Fruit fly (Drosophila melanogaster) whole organism, adult: ENCODE measurements around the gene Larp4B.

Experiments used
- CG11617 ChIP-seq: fragments of 200-800 bp; sonication (Bioruptor generic); optimal IDR thresholded peaks from 2 replicates; lab custom pipeline; 2017; ENCODE audit warnings: mild to moderate bottlenecking, missing biosample characterization, missing genetic modification reagents, missing genetic modification characterization
- CG12768 ChIP-seq: fragments of 200-800 bp; sonication (Bioruptor generic); optimal IDR thresholded peaks from 2 replicates; lab custom pipeline; 2017; ENCODE audit warnings: missing biosample characterization, missing genetic modification characterization, mild to moderate bottlenecking, moderate library complexity, missing genetic modification reagents
- CG14711 ChIP-seq: fragments of 200-800 bp; sonication (Bioruptor generic); optimal IDR thresholded peaks from 2 replicates; lab custom pipeline; 2018; ENCODE audit warnings: missing biosample characterization, mild to moderate bottlenecking, missing genetic modification characterization, moderate library complexity
- CG1620 ChIP-seq: fragments of 200-800 bp; sonication (Bioruptor generic); optimal IDR thresholded peaks from 2 replicates; lab custom pipeline; 2016; ENCODE audit warnings: missing biosample characterization, missing genetic modification characterization
- CG33017 ChIP-seq: fragments of 200-800 bp; sonication (Bioruptor generic); optimal IDR thresholded peaks from 2 replicates; lab custom pipeline; 2018; ENCODE audit warnings: missing biosample characterization, mild to moderate bottlenecking, missing genetic modification characterization, moderate library complexity
- CG5204 ChIP-seq: fragments of 200-800 bp; sonication (Bioruptor generic); optimal IDR thresholded peaks from 2 replicates; lab custom pipeline; 2016; ENCODE audit warnings: missing biosample characterization, missing genetic modification characterization
- CG7045 ChIP-seq: fragments of 200-800 bp; sonication (Bioruptor generic); optimal IDR thresholded peaks from 2 replicates; lab custom pipeline; 2017; ENCODE audit warnings: missing biosample characterization, mild to moderate bottlenecking, missing genetic modification characterization
- CG7101 ChIP-seq: fragments of 200-800 bp; sonication (Bioruptor generic); optimal IDR thresholded peaks from 2 replicates; lab custom pipeline; 2018; ENCODE audit warnings: missing biosample characterization, mild to moderate bottlenecking, missing genetic modification characterization, moderate library complexity
- Clk ChIP-seq: fragments of 200-800 bp; sonication (Bioruptor generic); optimal IDR thresholded peaks from 2 replicates; lab custom pipeline; 2017; ENCODE audit warnings: missing biosample characterization, missing genetic modification characterization
- Crg-1 ChIP-seq: fragments of 200-800 bp; sonication (Bioruptor generic); optimal IDR thresholded peaks from 2 replicates; lab custom pipeline; 2016; ENCODE audit warnings: missing biosample characterization, missing genetic modification characterization
- Hr96 ChIP-seq: fragments of 200-800 bp; sonication (Bioruptor generic); optimal IDR thresholded peaks from 2 replicates; lab custom pipeline; 2016; ENCODE audit warnings: missing biosample characterization, missing genetic modification characterization
- Mnt ChIP-seq: fragments of 200-800 bp; sonication (Bioruptor generic); optimal IDR thresholded peaks from 2 replicates; lab custom pipeline; 2016; ENCODE audit warnings: missing biosample characterization, mild to moderate bottlenecking, missing genetic modification characterization
- bab1 ChIP-seq: fragments of 200-800 bp; sonication (Bioruptor generic); optimal IDR thresholded peaks from 3 replicates; lab custom pipeline; 2019; ENCODE audit warnings: missing biosample characterization, mild to moderate bottlenecking, missing genetic modification characterization, moderate library complexity
- cic ChIP-seq: fragments of 200-800 bp; sonication (Bioruptor generic); optimal IDR thresholded peaks from 2 replicates; lab custom pipeline; 2017; ENCODE audit warnings: missing biosample characterization, mild to moderate bottlenecking, missing genetic modification characterization, moderate library complexity
- cnc ChIP-seq, 2 experiments: fragments of >200 bp; optimal IDR thresholded peaks; 2 replicates each; lab custom pipeline; 2017
- kay ChIP-seq: fragments of 200-800 bp; sonication (Bioruptor generic); peaks from one replicate; lab custom pipeline; 2016; ENCODE audit warnings: missing biosample characterization, missing genetic modification characterization, borderline replicate concordance
- ovo ChIP-seq: fragments of 200-800 bp; sonication (Bioruptor generic); optimal IDR thresholded peaks from 2 replicates; lab custom pipeline; 2016; ENCODE audit warnings: missing biosample characterization, missing genetic modification characterization
- pad ChIP-seq: fragments of 200-800 bp; sonication (Bioruptor generic); optimal IDR thresholded peaks from 3 replicates; lab custom pipeline; 2017; ENCODE audit warnings: missing biosample characterization, missing genetic modification characterization, mild to moderate bottlenecking, moderate library complexity, missing genetic modification reagents
- tj ChIP-seq: fragments of 200-800 bp; sonication (Bioruptor generic); optimal IDR thresholded peaks from 3 replicates; lab custom pipeline; 2017; ENCODE audit warnings: missing biosample characterization, mild to moderate bottlenecking, missing genetic modification characterization, moderate library complexity
- toe ChIP-seq: fragments of 200-800 bp; sonication (Bioruptor generic); optimal IDR thresholded peaks from 2 replicates; lab custom pipeline; 2016; ENCODE audit warnings: missing biosample characterization, missing genetic modification characterization

The Larp4B gene

dm6 chr3L:3249997-3250774, 25.5 kb downstream of the Larp4B start:
- TF ChIP-seq Clk (GFP tag; lab: Kevin White, UChicago) (peak; percentile 87), toe (GFP tag; lab: Kevin White, UChicago) (peak; percentile 96), CG11617 (peak; percentile 98), Mnt (GFP tag; lab: Kevin White, UChicago) (peak; percentile 62), CG1620 (peak; percentile 94), CG7101 (tag; lab: Kevin White, UChicago) (peak; percentile 92), tj (GFP tag; lab: Kevin White, UChicago) (peak; percentile 78), CG14711 (tag; lab: Kevin White, UChicago) (peak; percentile 78), Crg-1 (GFP tag; lab: Kevin White, UChicago) (peak; percentile 81), pad (peak; percentile 86), Hr96 (GFP tag; lab: Kevin White, UChicago) (peak; percentile 96), cnc (optimal IDR thresholded peaks at IDR 0.05; lab: Kevin White, UChicago) (no peak), kay (GFP tag; lab: Kevin White, UChicago) (peak; percentile 85), CG33017 (tag; lab: Kevin White, UChicago) (peak; percentile 86), cic (GFP tag; lab: Kevin White, UChicago) (peak; percentile 63), CG5204 (peak; percentile 97), bab1 (GFP tag; lab: Kevin White, UChicago) (peak; percentile 89), ovo (peak; percentile 77), CG12768 (GFP tag; lab: Kevin White, UChicago) (peak; percentile 93), CG7045 (peak; percentile 93)

dm6 chr3L:3250922-3251658, 26.5 kb downstream of the Larp4B start:
- TF ChIP-seq cic (GFP tag; lab: Kevin White, UChicago), result no peak
- peak; percentile 95 for TF ChIP-seq pad
- TF ChIP-seq cnc (optimal IDR thresholded peaks at IDR 0.05; lab: Kevin White, UChicago), result peak in 1 of 2 experiments; percentile 15
- TF ChIP-seq tj (GFP tag; lab: Kevin White, UChicago), result peak; percentile 84
- no peak for TF ChIP-seq CG11617

dm6 chr3L:3251659-3252490, 27.2 kb downstream of the Larp4B start:
- TF ChIP-seq kay (GFP tag; lab: Kevin White, UChicago) (peak; percentile 1), cnc (optimal IDR thresholded peaks at IDR 0.05; lab: Kevin White, UChicago) (no peak)

DNA sequence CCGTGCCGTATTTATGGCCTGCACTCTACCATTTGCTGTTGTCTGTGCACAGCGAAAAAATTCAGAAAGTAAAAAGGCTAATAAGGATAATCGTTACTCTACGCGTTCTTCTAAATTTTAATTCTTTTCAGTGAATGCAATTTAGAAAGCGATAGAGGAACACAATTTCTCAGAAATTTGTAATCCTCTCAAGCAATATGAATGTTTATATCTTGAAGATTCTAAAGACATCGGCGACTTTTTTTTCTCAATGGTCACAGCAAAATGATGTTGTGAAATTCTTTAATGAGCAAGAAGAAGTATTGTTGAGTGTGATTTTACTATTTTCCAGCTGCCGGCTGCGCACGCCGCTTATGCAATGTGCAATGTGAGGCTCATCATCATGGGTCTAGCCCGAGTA, 28.2 kb downstream of the Larp4B start:
- TF ChIP-seq Crg-1 (GFP tag; lab: Kevin White, UChicago), result no peak

DNA sequence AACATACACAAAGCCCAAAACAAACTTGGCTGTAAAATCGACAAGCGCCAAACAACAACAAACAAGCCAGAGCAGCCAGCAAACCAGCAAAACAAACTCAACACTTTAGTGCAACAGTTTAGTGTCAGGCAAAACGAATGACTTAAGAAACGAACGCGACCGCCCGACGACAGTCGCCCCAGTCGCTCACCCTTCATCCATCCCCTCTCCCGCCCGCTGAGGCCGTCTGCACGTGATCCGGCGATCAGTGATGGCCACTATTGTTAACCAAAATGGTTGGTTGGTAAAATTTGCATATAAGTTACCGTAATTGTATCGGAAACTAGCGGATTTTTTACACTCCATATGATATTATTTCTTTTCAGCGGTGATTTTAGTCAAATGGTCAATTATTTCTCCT, 29.0 kb downstream of the Larp4B start:
- TF ChIP-seq Mnt (GFP tag; lab: Kevin White, UChicago), result no peak
- TF ChIP-seq CG14711 (tag; lab: Kevin White, UChicago), result no peak
- no peak for TF ChIP-seq CG11617
- no peak for TF ChIP-seq CG5204
- TF ChIP-seq cic (GFP tag; lab: Kevin White, UChicago), result no peak
- TF ChIP-seq toe (GFP tag; lab: Kevin White, UChicago), result no peak
- no peak for TF ChIP-seq bab1 (GFP tag; lab: Kevin White, UChicago)
- no peak for TF ChIP-seq CG12768 (GFP tag; lab: Kevin White, UChicago)
- no peak for TF ChIP-seq pad
- no peak for TF ChIP-seq CG33017 (tag; lab: Kevin White, UChicago)
- no peak for TF ChIP-seq CG1620
- TF ChIP-seq kay (GFP tag; lab: Kevin White, UChicago), result no peak
- no peak for TF ChIP-seq ovo
- TF ChIP-seq CG7045, result no peak
- no peak for TF ChIP-seq Crg-1 (GFP tag; lab: Kevin White, UChicago)
- TF ChIP-seq Clk (GFP tag; lab: Kevin White, UChicago), result no peak
- no peak for TF ChIP-seq cnc (optimal IDR thresholded peaks at IDR 0.05; lab: Kevin White, UChicago)

- TF ChIP-seq CG1620 (no peak), Hr96 (GFP tag; lab: Kevin White, UChicago) (no peak), cic (GFP tag; lab: Kevin White, UChicago) (no peak), CG12768 (GFP tag; lab: Kevin White, UChicago) (no peak), toe (GFP tag; lab: Kevin White, UChicago) (no peak), CG7045 (no peak), CG14711 (tag; lab: Kevin White, UChicago) (no peak), Crg-1 (GFP tag; lab: Kevin White, UChicago) (no peak), cnc (optimal IDR thresholded peaks at IDR 0.05; lab: Kevin White, UChicago) (no peak), tj (GFP tag; lab: Kevin White, UChicago) (no peak), pad (no peak), Clk (GFP tag; lab: Kevin White, UChicago) (no peak), CG5204 (no peak), CG33017 (tag; lab: Kevin White, UChicago) (no peak), CG11617 (no peak)
Measured at dm6 chr3L:3257690-3258089, 33.1 kb downstream of the Larp4B start, which contains the start of gene ckd. ckd (plus strand) TSS chr3L:3257878.
